Worm (Caenorhabditis elegans) whole organism, L1 larva: Measurements from ENCODE around the gene C50B8.5.

ENCODE experiments used
- C04F5.9 ChIP-seq: sonication (generic microtip); optimal IDR thresholded peaks from 2 replicates; lab custom pipeline; 2016; ENCODE audit warnings: missing genetic modification characterization, missing compliant biosample characterization
- C16A3.4 ChIP-seq: fragments of 150-350 bp; optimal IDR thresholded peaks from 2 replicates; lab custom pipeline; 2014; ENCODE audit warnings: missing biosample characterization, missing genetic modification characterization
- Y116A8C.19 ChIP-seq: sonication (generic microtip); optimal IDR thresholded peaks from 2 replicates; lab custom pipeline; 2016; ENCODE audit warnings: missing compliant biosample characterization, missing genetic modification characterization, borderline replicate concordance
- ama-1 ChIP-seq: fragments of 150-350 bp; optimal IDR thresholded peaks from 2 replicates; lab custom pipeline; 2014
- blmp-1 ChIP-seq: fragments of 150-350 bp; optimal IDR thresholded peaks from 2 replicates; lab custom pipeline; 2014; ENCODE audit warnings: missing biosample characterization, missing genetic modification characterization
- ceh-8 ChIP-seq: fragments of 200-800 bp; sonication (Bioruptor generic); optimal IDR thresholded peaks from 2 replicates; lab custom pipeline; 2018; ENCODE audit warnings: mild to moderate bottlenecking, missing genetic modification characterization, moderate library complexity, missing compliant biosample characterization
- ceh-82 ChIP-seq, 3 experiments: fragments of 150-350 bp in 1 of 3; sonication (generic microtip) in 2 of 3; optimal IDR thresholded peaks; 2 replicates each; lab custom pipeline; 2014 to 2017; ENCODE audit warnings: missing biosample characterization in 3 of 3, missing genetic modification characterization in 3 of 3
- ceh-90 ChIP-seq: sonication (generic microtip); optimal IDR thresholded peaks from 2 replicates; lab custom pipeline; 2016; ENCODE audit warnings: missing genetic modification characterization, missing compliant biosample characterization
- dpl-1 ChIP-seq, 3 experiments: fragments of 150-350 bp in 2 of 3; sonication (generic microtip) in 1 of 3; optimal IDR thresholded peaks; 2 replicates each; lab custom pipeline; 2014 to 2017; ENCODE audit warnings: missing biosample characterization in 3 of 3, missing genetic modification characterization in 3 of 3, missing genetic modification reagents in 3 of 3
- efl-1 ChIP-seq, 4 experiments: fragments of 150-350 bp; optimal IDR thresholded peaks in 3 of 4; peaks in 1 of 4; 1 replicate in 1 of 4; 2 replicates in 3 of 4; lab custom pipeline; 2014; ENCODE audit warnings: missing biosample characterization in 2 of 4, missing genetic modification characterization in 2 of 4, missing genetic modification reagents in 2 of 4
- elt-2 ChIP-seq: sonication (generic microtip); optimal IDR thresholded peaks from 2 replicates; lab custom pipeline; 2016; ENCODE audit warnings: missing genetic modification characterization, mild to moderate bottlenecking, inconsistent platforms, missing compliant biosample characterization, missing genetic modification reagents
- elt-3 ChIP-seq, 6 experiments: fragments of 150-350 bp in 1 of 6; sonication (generic microtip); optimal IDR thresholded peaks; 2 replicates each; lab custom pipeline; 2017 to 2018; ENCODE audit warnings: missing biosample characterization in 6 of 6, missing genetic modification characterization in 6 of 6, inconsistent platforms in 1 of 6
- ets-5 ChIP-seq: fragments of 200-800 bp; sonication (Bioruptor generic); IDR thresholded peaks from 2 replicates; pipeline ENCODE4 v1.3.6; 2022; ENCODE audit warnings: missing genetic modification characterization, missing compliant biosample characterization
- fkh-8 ChIP-seq: sonication (generic microtip); optimal IDR thresholded peaks from 2 replicates; lab custom pipeline; 2016; ENCODE audit warnings: mild to moderate bottlenecking, missing genetic modification characterization, missing compliant biosample characterization
- fos-1 ChIP-seq: fragments of 150-350 bp; optimal IDR thresholded peaks from 2 replicates; lab custom pipeline; 2014; ENCODE audit warnings: missing biosample characterization, missing genetic modification characterization
- hlh-17 ChIP-seq: fragments of 200-800 bp; sonication (Bioruptor generic); optimal IDR thresholded peaks from 2 replicates; lab custom pipeline; 2018; ENCODE audit warnings: missing genetic modification characterization, mild to moderate bottlenecking, missing compliant biosample characterization, moderate library complexity, borderline replicate concordance
- irx-1 ChIP-seq: sonication (generic microtip); optimal IDR thresholded peaks from 2 replicates; lab custom pipeline; 2016; ENCODE audit warnings: missing genetic modification characterization, missing compliant biosample characterization
- isw-1 ChIP-seq: fragments of 200-800 bp; sonication (Bioruptor generic); IDR thresholded peaks from 2 replicates; pipeline ENCODE4 v1.3.6; 2022; ENCODE audit warnings: missing genetic modification characterization, missing compliant biosample characterization
- lin-13 ChIP-seq: fragments of 150-350 bp; optimal IDR thresholded peaks from 2 replicates; lab custom pipeline; 2014; ENCODE audit warnings: missing biosample characterization, missing genetic modification reagents, missing genetic modification characterization
- lin-14 ChIP-seq: fragments of 200-800 bp; sonication (Bioruptor generic); optimal IDR thresholded peaks from 2 replicates; lab custom pipeline; 2018; ENCODE audit warnings: mild to moderate bottlenecking, missing genetic modification characterization, moderate library complexity, missing compliant biosample characterization
- lin-35 ChIP-seq, 2 experiments: fragments of 150-350 bp; optimal IDR thresholded peaks; 2 replicates each; lab custom pipeline; 2014; ENCODE audit warnings: missing biosample characterization in 2 of 2, missing genetic modification characterization in 2 of 2, missing genetic modification reagents in 2 of 2
- lir-3 ChIP-seq: sonication (generic microtip); optimal IDR thresholded peaks from 2 replicates; lab custom pipeline; 2016; ENCODE audit warnings: mild to moderate bottlenecking, missing genetic modification characterization, moderate library complexity, missing compliant biosample characterization; ENCODE audit not compliant: poor library complexity
- lsy-2 ChIP-seq, 2 experiments: fragments of 150-350 bp; optimal IDR thresholded peaks; 2 replicates each; lab custom pipeline; 2014; ENCODE audit warnings: missing biosample characterization in 2 of 2, missing genetic modification characterization in 2 of 2
- mef-2 ChIP-seq: fragments of 150-350 bp; optimal IDR thresholded peaks from 2 replicates; lab custom pipeline; 2014; ENCODE audit warnings: missing biosample characterization, missing genetic modification characterization
- mep-1 ChIP-seq: fragments of 150-350 bp; optimal IDR thresholded peaks from 2 replicates; lab custom pipeline; 2014; ENCODE audit warnings: missing biosample characterization, missing genetic modification characterization
- nhr-19 ChIP-seq: fragments of 200-800 bp; sonication (Bioruptor generic); conservative IDR thresholded peaks from 2 replicates; pipeline ENCODE4 v1.3.6; 2022; ENCODE audit warnings: missing genetic modification characterization, missing compliant biosample characterization
- nhr-237 ChIP-seq: fragments of 150-350 bp; optimal IDR thresholded peaks from 2 replicates; lab custom pipeline; 2014; ENCODE audit warnings: missing biosample characterization, missing genetic modification characterization
- nhr-47 ChIP-seq: sonication (generic microtip); optimal IDR thresholded peaks from 2 replicates; lab custom pipeline; 2016; ENCODE audit warnings: mild to moderate bottlenecking, missing genetic modification characterization, moderate library complexity, missing compliant biosample characterization
- nhr-71 ChIP-seq: sonication (generic microtip); optimal IDR thresholded peaks from 2 replicates; lab custom pipeline; 2016; ENCODE audit warnings: mild to moderate bottlenecking, missing genetic modification characterization, moderate library complexity, missing compliant biosample characterization
- nhr-76 ChIP-seq: sonication (generic microtip); optimal IDR thresholded peaks from 2 replicates; lab custom pipeline; 2017; ENCODE audit warnings: missing biosample characterization, missing genetic modification characterization
- nhr-84 ChIP-seq: sonication (generic microtip); optimal IDR thresholded peaks from 2 replicates; lab custom pipeline; 2017; ENCODE audit warnings: missing biosample characterization, missing genetic modification characterization
- nhr-85 ChIP-seq: sonication (generic microtip); peaks from one replicate; lab custom pipeline; 2016; ENCODE audit warnings: missing genetic modification characterization, inconsistent platforms, missing compliant biosample characterization
- nhr-90 ChIP-seq: sonication (generic microtip); optimal IDR thresholded peaks from 2 replicates; lab custom pipeline; 2016; ENCODE audit warnings: mild to moderate bottlenecking, missing genetic modification characterization, missing compliant biosample characterization; ENCODE audit not compliant: poor library complexity
- pax-3 ChIP-seq: fragments of 200-800 bp; sonication (Bioruptor generic); optimal IDR thresholded peaks from 2 replicates; lab custom pipeline; 2018; ENCODE audit warnings: mild to moderate bottlenecking, missing genetic modification characterization, moderate library complexity, missing compliant biosample characterization
- rnt-1 ChIP-seq: sonication (generic microtip); optimal IDR thresholded peaks from 2 replicates; lab custom pipeline; 2016; ENCODE audit warnings: mild to moderate bottlenecking, missing genetic modification characterization, moderate library complexity, missing compliant biosample characterization
- skn-1 ChIP-seq: fragments of 150-350 bp; optimal IDR thresholded peaks from 2 replicates; lab custom pipeline; 2014; ENCODE audit warnings: missing biosample characterization, missing genetic modification characterization
- snpc-4 ChIP-seq: fragments of 150-350 bp; optimal IDR thresholded peaks from 2 replicates; lab custom pipeline; 2014; ENCODE audit warnings: missing biosample characterization, missing genetic modification characterization
- snu-23 ChIP-seq: sonication (generic microtip); optimal IDR thresholded peaks from 2 replicates; lab custom pipeline; 2016; ENCODE audit warnings: missing genetic modification characterization, missing compliant biosample characterization
- sox-4 ChIP-seq: sonication (generic microtip); optimal IDR thresholded peaks from 2 replicates; lab custom pipeline; 2016; ENCODE audit warnings: missing genetic modification characterization, missing compliant biosample characterization
- sup-37 ChIP-seq: fragments of 200-800 bp; sonication (Bioruptor generic); optimal IDR thresholded peaks from 2 replicates; lab custom pipeline; 2018; ENCODE audit warnings: mild to moderate bottlenecking, missing genetic modification characterization, missing compliant biosample characterization
- swsn-7 ChIP-seq: sonication (generic microtip); optimal IDR thresholded peaks from 2 replicates; lab custom pipeline; 2016; ENCODE audit warnings: missing genetic modification characterization, missing compliant biosample characterization
- tbx-2 ChIP-seq: sonication (generic microtip); optimal IDR thresholded peaks from 2 replicates; lab custom pipeline; 2016; ENCODE audit warnings: missing genetic modification characterization, missing compliant biosample characterization
- tlp-1 ChIP-seq: fragments of 150-350 bp; optimal IDR thresholded peaks from 2 replicates; lab custom pipeline; 2014; ENCODE audit warnings: missing biosample characterization, missing genetic modification characterization
- unc-130 ChIP-seq: fragments of 150-350 bp; optimal IDR thresholded peaks from 2 replicates; lab custom pipeline; 2017; ENCODE audit warnings: missing biosample characterization, missing genetic modification characterization, inconsistent platforms
- unc-62 ChIP-seq: fragments of 150-350 bp; optimal IDR thresholded peaks from 2 replicates; lab custom pipeline; 2014; ENCODE audit warnings: missing biosample characterization, missing genetic modification reagents, missing genetic modification characterization
- vab-15 ChIP-seq: sonication (generic microtip); optimal IDR thresholded peaks from 2 replicates; lab custom pipeline; 2017; ENCODE audit warnings: missing genotype, mild to moderate bottlenecking, missing genetic modification characterization, missing compliant biosample characterization
- xbp-1 ChIP-seq: sonication (generic microtip); optimal IDR thresholded peaks from 2 replicates; lab custom pipeline; 2016; ENCODE audit warnings: missing genetic modification characterization, missing compliant biosample characterization
- ztf-4 ChIP-seq: fragments of 150-350 bp; optimal IDR thresholded peaks from 2 replicates; lab custom pipeline; 2014; ENCODE audit warnings: missing biosample characterization, missing genetic modification characterization

C50B8.5 gene

DNA sequence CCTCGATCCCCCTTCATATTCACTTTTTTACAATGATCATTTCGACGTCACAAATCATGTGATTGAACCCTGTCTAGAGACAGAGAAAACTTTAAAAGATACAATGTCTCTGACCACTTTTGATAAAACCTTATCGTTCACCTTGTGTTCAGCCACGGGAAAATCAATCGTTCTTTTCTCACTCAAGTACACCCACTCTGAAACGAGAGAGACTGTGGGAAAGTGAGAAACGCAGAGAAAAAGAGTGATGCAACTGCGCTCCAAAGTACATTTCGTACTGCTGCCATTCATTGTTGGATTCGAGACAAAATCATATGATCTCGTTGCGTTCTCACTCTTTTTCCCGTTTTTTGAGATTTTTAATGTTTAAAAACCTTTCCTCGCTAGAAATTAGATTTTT, 15.6 kb upstream of the C50B8.5 start (continued):
- TF ChIP-seq ceh-8 (no peak), irx-1 (tag; lab: Kevin White, UChicago) (peak; percentile 80), dpl-1 (GFP tag; optimal IDR thresholded peaks at IDR 0.05; lab: Kevin White, UChicago) (peak; percentile 70 to 92 (median 83)), hlh-17 (no peak), C04F5.9 (tag; lab: Kevin White, UChicago) (peak; percentile 66), nhr-90 (tag; lab: Kevin White, UChicago) (peak; percentile 92), lin-13 (peak; percentile 81), nhr-19 (GFP tag; lab: Robert Waterston, UW) (peak; percentile 94), nhr-76 (tag; lab: Kevin White, UChicago) (no peak), blmp-1 (peak; percentile 90), unc-62 (GFP tag; lab: Kevin White, UChicago) (no peak), swsn-7 (tag; lab: Kevin White, UChicago) (peak; percentile 90), rnt-1 (tag; lab: Kevin White, UChicago) (peak; percentile 90), nhr-237 (peak; percentile 43), Y116A8C.19 (tag; lab: Kevin White, UChicago) (no peak), lsy-2 (tag; optimal IDR thresholded peaks at IDR 0.05; lab: Kevin White, UChicago) (peak; percentile 86 to 92), vab-15 (tag; lab: Kevin White, UChicago) (peak; percentile 33), fkh-8 (tag; lab: Kevin White, UChicago) (peak; percentile 77), isw-1 (peak; percentile 66), skn-1 (tag; lab: Kevin White, UChicago) (peak; percentile 56), elt-3 (tag; optimal IDR thresholded peaks at IDR 0.05; lab: Kevin White, UChicago) (peak in 5 of 6 experiments; percentile 12 to 97 (median 83)), ceh-90 (tag; lab: Kevin White, UChicago) (peak; percentile 50), nhr-47 (tag; lab: Kevin White, UChicago) (peak; percentile 90), elt-2 (tag; lab: Kevin White, UChicago) (peak; percentile 92), tbx-2 (peak; percentile 93), C16A3.4 (tag; lab: Kevin White, UChicago) (peak; percentile 95), tlp-1 (tag; lab: Kevin White, UChicago) (no peak), ets-5 (GFP tag; lab: Robert Waterston, UW) (no peak), xbp-1 (tag; lab: Kevin White, UChicago) (peak; percentile 88), nhr-84 (no peak), ceh-82 (tag; optimal IDR thresholded peaks at IDR 0.05; lab: Kevin White, UChicago) (peak; percentile 41 to 80 (median 69)), nhr-85 (peak; percentile 96), mep-1 (tag; lab: Kevin White, UChicago) (peak; percentile 93), lin-14 (peak; percentile 98)

DNA sequence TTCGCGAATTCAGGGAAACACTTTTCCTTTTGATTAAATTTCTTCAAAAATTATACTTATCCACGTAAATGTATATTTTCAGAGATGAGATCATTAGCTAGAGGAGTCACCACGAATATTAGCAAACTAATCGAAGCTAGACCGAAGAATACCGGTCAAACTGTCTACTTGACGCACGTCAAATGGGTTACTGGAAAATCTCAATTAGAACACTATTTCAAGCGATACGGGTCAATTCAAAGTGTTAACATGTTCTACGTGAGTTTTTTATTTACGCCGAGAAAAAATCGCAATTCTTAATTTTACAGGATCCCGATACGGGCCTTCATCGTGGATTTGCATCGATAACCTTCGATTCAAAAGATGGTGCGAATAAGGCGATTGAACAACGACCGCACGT, 15.0 kb upstream of the C50B8.5 start, which contains the start of gene slrp-1:
TSS of gene slrp-1 (plus strand) at position 83 of the 400 bp plus-strand sequence.
- TF ChIP-seq ceh-90 (tag; lab: Kevin White, UChicago) (no peak), nhr-85 (peak; percentile 53), dpl-1 (GFP tag; optimal IDR thresholded peaks at IDR 0.05; lab: Kevin White, UChicago) (no peak), efl-1 (optimal IDR thresholded peaks at IDR 0.05; lab: Kevin White, UChicago) (no peak), efl-1 (GFP tag; optimal IDR thresholded peaks at IDR 0.05 in 1 of 2; lab: Kevin White, UChicago) (peak in 1 of 2 experiments; percentile 79), fkh-8 (tag; lab: Kevin White, UChicago) (no peak), lir-3 (no peak), tbx-2 (no peak), nhr-237 (no peak)
- TF ChIP-seq, all 84 proteins: peak for 2

DNA sequence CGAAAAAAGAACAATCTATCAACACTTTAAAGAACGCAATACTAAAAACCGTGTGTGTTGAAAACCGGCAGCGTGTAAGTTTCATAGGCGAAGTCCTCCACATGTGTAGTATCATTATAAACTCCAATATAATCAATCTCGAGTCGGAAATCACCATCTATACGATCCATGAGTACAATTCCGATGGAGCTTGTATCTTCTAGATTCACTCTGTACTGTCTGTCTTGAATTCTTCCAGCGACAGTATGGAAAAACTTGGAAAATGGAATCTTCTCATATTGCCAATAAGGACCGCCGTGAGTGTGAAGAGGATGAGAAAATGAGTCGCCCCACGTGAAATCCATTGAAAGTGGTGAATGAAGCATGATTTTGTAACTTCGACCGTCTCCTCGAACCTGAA, 13.8 kb upstream of the C50B8.5 start:
- TF ChIP-seq mef-2 (tag; lab: Kevin White, UChicago), result no peak
- TF ChIP-seq dpl-1 (GFP tag; optimal IDR thresholded peaks at IDR 0.05; lab: Kevin White, UChicago), result peak in 1 of 3 experiments; percentile 10
- TF ChIP-seq nhr-71 (tag; lab: Kevin White, UChicago), result peak; percentile 41
- TF ChIP-seq ama-1, result peak; percentile 67
- peak; percentile 4 for TF ChIP-seq pax-3 (tag; lab: Kevin White, UChicago)
- peak; percentile 24 for TF ChIP-seq nhr-85
- TF ChIP-seq isw-1, result no peak
- no peak for TF ChIP-seq nhr-84
- peak; percentile 0 for TF ChIP-seq snu-23 (GFP tag; lab: Kevin White, UChicago)
- peak; percentile 16 for TF ChIP-seq elt-2 (tag; lab: Kevin White, UChicago)
- no peak for TF ChIP-seq efl-1 (optimal IDR thresholded peaks at IDR 0.05; lab: Kevin White, UChicago)
- TF ChIP-seq efl-1 (GFP tag; optimal IDR thresholded peaks at IDR 0.05 in 1 of 2; lab: Kevin White, UChicago), result peak in 1 of 2 experiments; percentile 87
- TF ChIP-seq sox-4 (tag; lab: Kevin White, UChicago), result no peak
- no peak for TF ChIP-seq snpc-4 (tag; lab: Kevin White, UChicago)
- peak in 1 of 2 experiments; percentile 5 for TF ChIP-seq lin-35 (GFP tag; optimal IDR thresholded peaks at IDR 0.05; lab: Kevin White, UChicago)
- TF ChIP-seq fos-1 (tag; lab: Kevin White, UChicago), result no peak
- no peak for TF ChIP-seq unc-130 (tag; lab: Kevin White, UChicago)
- no peak for TF ChIP-seq elt-3 (tag; optimal IDR thresholded peaks at IDR 0.05; lab: Kevin White, UChicago)
- TF ChIP-seq nhr-19 (GFP tag; lab: Robert Waterston, UW), result 0 out of 2 replicates have a peak, but pooled peaks have one; percentile 2
- no peak for TF ChIP-seq ztf-4 (tag; lab: Kevin White, UChicago)
- TF ChIP-seq sup-37, result no peak
